Worm (Caenorhabditis elegans): Measurements from ENCODE around the gene coq-3.

coq-3 gene

ce11 chrIV:14786374-14787136 is 9.6 kb downstream of the coq-3 start, which contains the start of gene melo-1 (continued):
- TF ChIP-seq dox-1 (GFP tag; IDR thresholded peaks at IDR 0.05): peak; percentile 39; the same call in 1 of the 2 replicates
- peak; percentile 76 to 80 for TF ChIP-seq let-607 (tag; optimal IDR thresholded peaks at IDR 0.05)
- TF ChIP-seq lin-40 (tag; optimal IDR thresholded peaks at IDR 0.05): peak; percentile 7

ce11 chrIV:14784481-14784880 is 11.6 kb downstream of the coq-3 start, which contains the start of gene nlp-56:
nlp-56 (minus strand) TSS chrIV:14784737.
- TF ChIP-seq fkh-3 (tag; optimal IDR thresholded peaks at IDR 0.05): no peak
- no peak for TF ChIP-seq ceh-79 (tag; optimal IDR thresholded peaks at IDR 0.05)
- TF ChIP-seq nfya-2 (GFP tag; IDR thresholded peaks at IDR 0.05): no peak
- TF ChIP-seq aptf-3 (GFP tag; IDR thresholded peaks at IDR 0.05): no peak
- no peak for TF ChIP-seq xnd-1 (tag; optimal IDR thresholded peaks at IDR 0.05)
- TF ChIP-seq snpc-4 (GFP tag; optimal IDR thresholded peaks at IDR 0.05): no peak
- TF ChIP-seq snpc-4 (tag; optimal IDR thresholded peaks at IDR 0.05): no peak
- no peak for TF ChIP-seq rec-8 (tag; optimal IDR thresholded peaks at IDR 0.05)
- TF ChIP-seq F57C9.4 (tag; optimal IDR thresholded peaks at IDR 0.05): no peak
- TF ChIP-seq unc-62 (GFP tag; optimal IDR thresholded peaks at IDR 0.05): no peak
- TF ChIP-seq madf-6 (GFP tag; IDR thresholded peaks at IDR 0.05): no peak
- no peak for TF ChIP-seq nhr-80 (tag; optimal IDR thresholded peaks at IDR 0.05)
- TF ChIP-seq egl-18 (GFP tag; IDR thresholded peaks at IDR 0.05): no peak
- TF ChIP-seq Y53F4B.3 (GFP tag; IDR thresholded peaks at IDR 0.05): no peak
- TF ChIP-seq nhr-27 (tag; optimal IDR thresholded peaks at IDR 0.05): no peak
- TF ChIP-seq hlh-12 (tag; optimal IDR thresholded peaks at IDR 0.05): no peak
- TF ChIP-seq ZK185.1 (tag; optimal IDR thresholded peaks at IDR 0.05; ENCODE audit: poor library complexity, severe bottlenecking): no peak
- TF ChIP-seq Y67H2A.10 (GFP tag; conservative IDR thresholded peaks at IDR 0.05): no peak

- TF ChIP-seq hrde-1 (tag; optimal IDR thresholded peaks at IDR 0.05; ENCODE audit: borderline replicate concordance) (no peak), ZK185.1 (tag; optimal IDR thresholded peaks at IDR 0.05; ENCODE audit: poor library complexity, severe bottlenecking) (no peak), F57A8.1 (GFP tag; optimal IDR thresholded peaks at IDR 0.05) (no peak), unc-130 (GFP tag; optimal IDR thresholded peaks at IDR 0.05) (no peak), B0019.2 (GFP tag; conservative IDR thresholded peaks at IDR 0.05) (no peak), zim-3 (tag; optimal IDR thresholded peaks at IDR 0.05) (no peak), ceh-27 (GFP tag; optimal IDR thresholded peaks at IDR 0.05) (no peak), attf-6 (GFP tag; IDR thresholded peaks at IDR 0.05) (no peak), sptf-2 (GFP tag; optimal IDR thresholded peaks at IDR 0.05) (no peak), tlf-1 (GFP tag; optimal IDR thresholded peaks at IDR 0.05) (no peak), hmg-20 (GFP tag; IDR thresholded peaks at IDR 0.05) (no peak), lin-54 (GFP tag; optimal IDR thresholded peaks at IDR 0.05) (no peak), ztf-22 (GFP tag; optimal IDR thresholded peaks at IDR 0.05) (no peak), ztf-25 (GFP tag; IDR thresholded peaks at IDR 0.05) (no peak)
These were observed 13.9 kb downstream of the coq-3 start, which contains the start of gene Y57G11C.1130 for ce11 chrIV:14782211-14782610. Y57G11C.1130 (plus strand) TSS chrIV:14782511.
